Worm (Caenorhabditis elegans) whole organism, mixed stage, embryonic: ENCODE measurements around the gene srw-121.

Experiments used
- ceh-83 ChIP-seq: fragments of 200-800 bp; sonication (Bioruptor generic); optimal IDR thresholded peaks from 2 replicates; lab custom pipeline; 2018; ENCODE audit warnings: mild to moderate bottlenecking, missing genetic modification characterization, missing compliant biosample characterization
- mep-1 ChIP-seq: fragments of 150-350 bp; optimal IDR thresholded peaks from 2 replicates; lab custom pipeline; 2017; ENCODE audit warnings: missing biosample characterization, missing genetic modification reagents, missing genetic modification characterization, inconsistent platforms
- nhr-237 ChIP-seq: fragments of 150-350 bp; optimal IDR thresholded peaks from 2 replicates; lab custom pipeline; 2014; ENCODE audit warnings: missing biosample characterization, missing genetic modification characterization
- nhr-28 ChIP-seq: fragments of 150-350 bp; optimal IDR thresholded peaks from 2 replicates; lab custom pipeline; 2014; ENCODE audit warnings: missing biosample characterization, missing genetic modification characterization
- tbx-8 ChIP-seq: fragments of 200-800 bp; sonication (Bioruptor generic); optimal IDR thresholded peaks from 2 replicates; lab custom pipeline; 2018; ENCODE audit warnings: mild to moderate bottlenecking, missing genetic modification characterization, moderate library complexity, missing compliant biosample characterization

ce11 chrV:3034236-3034635 is 42.9 kb upstream of the srw-121 start, which contains the start of gene srw-8:
- TF ChIP-seq nhr-28 (tag; lab: Kevin White, UChicago) (no peak), ceh-83 (GFP tag; lab: Kevin White, UChicago) (no peak), mep-1 (tag; lab: Kevin White, UChicago) (no peak), tbx-8 (no peak), nhr-237 (tag; lab: Kevin White, UChicago) (no peak)
